Fruit fly (Drosophila melanogaster): ENCODE measurements around the gene aay.

aay gene

DNA sequence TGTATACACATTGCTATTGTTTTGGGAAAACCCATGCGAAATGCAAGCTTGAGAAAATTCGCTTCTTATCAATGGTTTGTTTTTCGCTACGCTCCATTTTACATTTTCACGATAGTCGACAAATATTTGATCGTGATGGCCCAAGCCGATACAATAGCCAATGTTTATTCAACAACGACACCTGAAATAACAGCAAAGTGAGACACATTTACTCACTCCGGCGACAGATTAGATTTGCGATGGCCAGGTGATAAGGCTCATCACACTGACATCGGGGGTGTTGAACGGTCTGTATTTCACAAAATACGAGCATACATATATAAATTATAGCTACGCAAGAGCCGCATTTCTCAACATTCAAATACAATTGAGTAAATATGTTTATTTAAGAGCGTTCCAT lies 25.9 kb upstream of the aay start (continued):
- TF ChIP-seq org-1 (GFP tag; optimal IDR thresholded peaks at IDR 0.05) (peak; percentile 80), CG1024 (GFP tag; IDR thresholded peaks at IDR 0.05) (peak; percentile 41; the same call in 1 of the 2 replicates), Blimp-1 (GFP tag; optimal IDR thresholded peaks at IDR 0.05) (peak; percentile 58), fd96Cb (tag; optimal IDR thresholded peaks at IDR 0.05) (no peak), scrt (GFP tag; optimal IDR thresholded peaks at IDR 0.05) (peak; percentile 82), CG4820 (GFP tag; optimal IDR thresholded peaks at IDR 0.05) (peak; percentile 12), Jarid2 (GFP tag; optimal IDR thresholded peaks at IDR 0.05) (peak; percentile 50), h (optimal IDR thresholded peaks at IDR 0.05) (no peak), wdn (GFP tag; IDR thresholded peaks at IDR 0.05) (0 out of 2 replicates have a peak, but pooled peaks have one; percentile 28), Doc2 (GFP tag; IDR thresholded peaks at IDR 0.05) (no peak), Dfd (GFP tag; optimal IDR thresholded peaks at IDR 0.05) (no peak), ranshi (GFP tag; IDR thresholded peaks at IDR 0.05) (peak; percentile 51; the same call in 1 of the 2 replicates), PHDP (tag; optimal IDR thresholded peaks at IDR 0.05) (peak; percentile 51), Trl (optimal IDR thresholded peaks at IDR 0.05) (no peak), Trl (GFP tag; optimal IDR thresholded peaks at IDR 0.05) (peak; percentile 70), sr (GFP tag; IDR thresholded peaks at IDR 0.05) (0 out of 3 replicates have a peak, but pooled peaks have one; percentile 47), CG2712 (tag; optimal IDR thresholded peaks at IDR 0.05) (peak; percentile 47), CG7786 (GFP tag; optimal IDR thresholded peaks at IDR 0.05) (peak; percentile 31), CG10274 (GFP tag; optimal IDR thresholded peaks at IDR 0.05) (peak; percentile 68), Sox102F (GFP tag; optimal IDR thresholded peaks at IDR 0.05) (peak; percentile 1), Nf-YB (GFP tag; optimal IDR thresholded peaks at IDR 0.05) (no peak), cad (GFP tag; optimal IDR thresholded peaks at IDR 0.05) (no peak)

DNA sequence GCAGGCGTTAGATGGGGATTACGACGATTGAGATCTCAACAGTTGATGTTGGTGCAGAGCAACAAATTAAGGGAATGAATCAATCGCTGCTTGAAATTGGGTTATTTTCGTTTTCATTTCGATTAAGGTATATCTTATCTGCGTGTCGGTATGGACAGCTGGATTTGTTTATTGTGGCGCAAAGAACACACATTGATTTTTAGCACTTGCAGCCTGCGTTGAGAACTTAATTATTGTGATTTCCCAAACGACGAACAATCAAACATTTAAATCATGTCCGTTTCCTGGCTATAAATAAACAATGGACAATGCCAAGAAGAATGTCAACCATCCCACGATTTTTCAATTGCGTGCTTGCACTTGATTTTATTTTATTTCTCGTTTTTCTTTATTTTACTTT lies 25.0 kb upstream of the aay start:
- 0 out of 2 replicates have a peak, but pooled peaks have one; percentile 1 for TF ChIP-seq Rfx (GFP tag; IDR thresholded peaks at IDR 0.05)
- TF ChIP-seq mirr (GFP tag; optimal IDR thresholded peaks at IDR 0.05): peak; percentile 21
- no peak for TF ChIP-seq Hand (GFP tag; optimal IDR thresholded peaks at IDR 0.05)
- TF ChIP-seq eve (GFP tag; optimal IDR thresholded peaks at IDR 0.05): peak in 1 of 2 experiments; percentile 64
- 0 out of 4 replicates have a peak, but pooled peaks have one; percentile 48 for TF ChIP-seq chinmo (GFP tag; IDR thresholded peaks at IDR 0.05; ENCODE audit: partially characterized antibody)

DNA sequence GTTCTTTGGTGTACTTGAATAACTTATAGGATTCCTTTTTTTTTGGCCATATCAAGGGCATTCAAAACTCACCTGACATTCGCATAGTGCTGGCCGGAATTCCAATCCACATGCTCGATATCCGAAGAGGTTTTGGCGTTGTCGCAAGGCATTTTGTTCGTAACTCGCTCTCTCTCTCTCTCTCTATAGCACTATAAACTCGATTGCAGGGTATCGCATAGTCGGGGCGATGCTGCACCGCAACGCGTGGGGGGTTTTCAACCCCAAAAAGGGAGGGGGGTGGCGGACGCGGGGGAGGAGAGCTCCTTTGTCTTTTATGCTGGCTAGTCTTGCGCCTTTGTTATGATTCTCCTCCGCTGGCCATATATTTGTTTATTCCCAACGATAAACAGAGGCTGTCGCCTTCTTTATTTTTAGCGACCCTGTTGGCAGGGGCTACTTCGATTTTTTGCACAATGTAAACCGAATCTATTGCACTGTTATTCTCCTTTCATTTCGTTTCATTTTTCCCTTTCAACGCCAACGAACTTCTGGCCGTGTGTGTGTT lies 24.5 kb upstream of the aay start:
- TF ChIP-seq CG10654 (GFP tag; optimal IDR thresholded peaks at IDR 0.05) (peak; percentile 1), CG9727 (GFP tag; optimal IDR thresholded peaks at IDR 0.05) (peak; percentile 6), CG32532 (GFP tag; IDR thresholded peaks at IDR 0.05) (peak; percentile 37), CG7357 (GFP tag; IDR thresholded peaks at IDR 0.05) (peak; percentile 39; the same call in 1 of the 3 replicates), CG10267 (tag; optimal IDR thresholded peaks at IDR 0.05) (no peak), CG1024 (GFP tag; IDR thresholded peaks at IDR 0.05) (peak; percentile 23; the same call in 1 of the 2 replicates), crol (GFP tag; IDR thresholded peaks at IDR 0.05) (peak; percentile 69), CG10274 (GFP tag; optimal IDR thresholded peaks at IDR 0.05) (peak; percentile 35), MBD-R2 (GFP tag; IDR thresholded peaks at IDR 0.05) (no peak), Adf1 (GFP tag; IDR thresholded peaks at IDR 0.05) (no peak), CG11247 (GFP tag; IDR thresholded peaks at IDR 0.05) (0 out of 2 replicates have a peak, but pooled peaks have one; percentile 11), inv (GFP tag; IDR thresholded peaks at IDR 0.05; ENCODE audit: partially characterized antibody) (no peak), fd96Cb (tag; optimal IDR thresholded peaks at IDR 0.05) (no peak), Opbp (GFP tag; IDR thresholded peaks at IDR 0.05; ENCODE audit: partially characterized antibody) (0 out of 3 replicates have a peak, but pooled peaks have one; percentile 13), lmd (GFP tag; IDR thresholded peaks at IDR 0.05) (peak; percentile 37; the same call in 1 of the 2 replicates), Trl (optimal IDR thresholded peaks at IDR 0.05) (peak; percentile 14 to 17), Trl (GFP tag; optimal IDR thresholded peaks at IDR 0.05) (no peak), CG16779 (GFP tag; IDR thresholded peaks at IDR 0.05) (0 out of 2 replicates have a peak, but pooled peaks have one; percentile 20), CG2875 (GFP tag; optimal IDR thresholded peaks at IDR 0.05) (no peak), Gug (GFP tag; IDR thresholded peaks at IDR 0.05) (0 out of 4 replicates have a peak, but pooled peaks have one; percentile 18), CG34422 (GFP tag; IDR thresholded peaks at IDR 0.05) (0 out of 3 replicates have a peak, but pooled peaks have one; percentile 15), CG6254 (GFP tag; optimal IDR thresholded peaks at IDR 0.05) (no peak), CG14441 (GFP tag; IDR thresholded peaks at IDR 0.05) (0 out of 2 replicates have a peak, but pooled peaks have one; percentile 8), repo (GFP tag; optimal IDR thresholded peaks at IDR 0.05) (no peak), Atf6 (GFP tag; IDR thresholded peaks at IDR 0.05) (0 out of 2 replicates have a peak, but pooled peaks have one; percentile 21)

All from whole organism, embryonic.